Worm (Caenorhabditis elegans) whole organism, L4 larva: ENCODE measurements around the gene T02G5.7.

Experiments
- aha-1 ChIP-seq: fragments of 150-350 bp; peaks from one replicate; lab custom pipeline; 2014; ENCODE audit warnings: missing biosample characterization, missing genetic modification characterization
- cey-2 ChIP-seq: sonication (generic microtip); optimal IDR thresholded peaks from 3 replicates; lab custom pipeline; 2017; ENCODE audit warnings: missing genetic modification characterization, mild to moderate bottlenecking, missing compliant biosample characterization, antibody characterized with exemption, borderline replicate concordance; ENCODE audit not compliant: insufficient read depth
- fkh-10 ChIP-seq: fragments of 150-350 bp; optimal IDR thresholded peaks from 2 replicates; lab custom pipeline; 2014; ENCODE audit warnings: missing biosample characterization, missing genetic modification reagents, missing genetic modification characterization
- madf-9 ChIP-seq: fragments of 200-800 bp; sonication (Bioruptor generic); conservative IDR thresholded peaks from 2 replicates; pipeline ENCODE4 v1.3.6; 2022; ENCODE audit warnings: missing genetic modification reagents, missing genetic modification characterization, missing compliant biosample characterization
- unc-62 ChIP-seq, 3 experiments: fragments of 150-350 bp in 1 of 3; sonication (generic microtip); optimal IDR thresholded peaks in 2 of 3; peaks in 1 of 3; 1 replicate in 1 of 3; 2 replicates in 2 of 3; lab custom pipeline; 2014 to 2017; ENCODE audit warnings: missing biosample characterization in 3 of 3, missing genetic modification characterization in 3 of 3, missing genetic modification reagents in 3 of 3, missing genotype in 1 of 3
- zag-1 ChIP-seq: fragments of 150-350 bp; optimal IDR thresholded peaks from 2 replicates; lab custom pipeline; 2014; ENCODE audit warnings: missing biosample characterization, missing genetic modification characterization

DNA sequence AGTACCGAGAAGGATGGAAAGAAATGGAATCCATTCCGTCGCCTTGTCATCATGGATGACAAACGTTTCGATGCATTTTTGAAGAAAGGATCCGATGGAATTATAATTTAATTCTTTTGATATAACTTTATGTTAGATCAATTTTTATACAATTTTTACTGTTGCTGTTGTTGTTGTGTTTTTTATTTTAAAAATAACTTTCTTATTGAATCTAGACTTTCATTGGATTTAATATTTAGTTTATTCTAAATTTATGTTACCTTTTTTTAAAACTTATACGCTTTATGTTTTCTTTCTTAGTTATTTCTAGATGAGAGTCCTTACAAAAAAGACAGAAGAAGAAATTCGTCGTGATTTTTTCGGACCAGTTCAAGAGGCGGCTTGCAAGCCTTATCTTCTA, 20.4 kb upstream of the T02G5.7 start, which contains the start of gene ZK1127.3:
- TF ChIP-seq aha-1 (tag; lab: Kevin White, UChicago): no peak
- no peak for TF ChIP-seq zag-1 (tag; lab: Kevin White, UChicago)
- TF ChIP-seq unc-62 (GFP tag; optimal IDR thresholded peaks at IDR 0.05 in 1 of 2; lab: Kevin White, UChicago): no peak
- TF ChIP-seq unc-62 (tag; optimal IDR thresholded peaks at IDR 0.05; lab: Kevin White, UChicago): no peak
- no peak for TF ChIP-seq cey-2 (tag; lab: Kevin White, UChicago)
- no peak for TF ChIP-seq madf-9
- no peak for TF ChIP-seq fkh-10 (GFP tag; lab: Kevin White, UChicago)
